Fruit fly (Drosophila melanogaster) Kc167 (cell line): ENCODE measurements around the gene Setd3.

Source experiments
- Myc ChIP-seq: fragments of >200 bp; optimal IDR thresholded peaks from 2 replicates; lab custom pipeline; 2017; ENCODE audit warnings: missing external identifiers
- Sin3A ChIP-seq: fragments of >200 bp; optimal IDR thresholded peaks from 2 replicates; lab custom pipeline; 2018; ENCODE audit warnings: missing external identifiers
- h ChIP-seq: fragments of >200 bp; optimal IDR thresholded peaks from 3 replicates; lab custom pipeline; 2018; ENCODE audit warnings: missing external identifiers
- insv ChIP-seq: fragments of >200 bp; optimal IDR thresholded peaks from 3 replicates; lab custom pipeline; 2018; ENCODE audit warnings: missing external identifiers
- psq ChIP-seq: fragments of >200 bp; optimal IDR thresholded peaks from 2 replicates; lab custom pipeline; 2017; ENCODE audit warnings: missing external identifiers
- ttk ChIP-seq: sonication (Bioruptor generic); optimal IDR thresholded peaks from 2 replicates; lab custom pipeline; 2017; ENCODE audit warnings: missing external identifiers

Setd3 gene

DNA sequence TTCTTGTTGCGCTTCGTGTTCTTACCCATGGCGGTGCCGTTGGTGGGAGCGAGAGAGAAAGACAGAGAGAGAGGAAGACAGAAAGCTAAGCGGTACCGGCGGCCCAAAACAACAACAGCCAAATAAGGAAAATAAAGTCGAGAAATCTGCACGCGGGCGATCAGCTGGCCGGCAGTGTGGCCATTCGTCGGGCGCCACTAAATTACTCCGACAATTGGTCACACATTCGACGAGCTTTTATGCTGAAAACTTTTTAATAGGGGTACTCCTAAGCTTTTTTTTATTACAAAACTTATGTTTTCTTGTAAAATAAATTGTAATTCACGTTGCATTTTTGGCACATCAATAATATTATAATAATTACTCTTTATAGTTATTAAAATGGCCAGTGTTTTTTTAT is at the start of gene Setd3:
Gene Setd3 (minus strand): TSS at position 187 of the 400 bp plus-strand sequence.
- TF ChIP-seq psq (lab: Kevin White, UChicago) (no peak), Sin3A (lab: Kevin White, UChicago) (no peak), h (lab: Kevin White, UChicago) (no peak), Myc (lab: Kevin White, UChicago) (no peak), insv (lab: Kevin White, UChicago) (no peak), ttk (no peak)

DNA sequence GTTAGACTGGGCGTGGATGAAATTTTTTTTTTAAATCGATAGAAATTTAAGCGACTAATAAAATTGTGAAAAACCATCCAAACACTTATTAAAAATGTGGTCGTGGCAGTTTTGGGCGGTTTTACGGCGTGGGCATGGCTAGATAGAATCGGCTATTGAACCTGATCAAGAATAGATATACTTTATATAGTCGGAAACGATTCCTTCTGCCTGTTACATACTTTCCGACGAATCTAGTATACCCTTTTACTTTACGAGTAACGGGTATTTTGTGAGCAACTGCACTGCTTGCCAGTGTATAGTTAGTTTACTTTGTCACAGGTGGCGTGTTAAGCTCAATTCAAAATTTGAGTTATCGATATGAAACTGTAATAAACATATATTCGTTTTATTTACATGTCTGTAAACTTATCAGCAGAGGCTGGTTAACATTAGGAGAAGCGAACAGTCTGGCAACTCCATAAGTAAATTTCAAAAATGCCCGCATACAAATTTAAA is 46.4 kb upstream of the Setd3 start:
- TF ChIP-seq Myc (lab: Kevin White, UChicago) (no peak), h (lab: Kevin White, UChicago) (no peak), ttk (no peak), insv (lab: Kevin White, UChicago) (no peak), Sin3A (lab: Kevin White, UChicago) (no peak), psq (lab: Kevin White, UChicago) (no peak)

- TF ChIP-seq insv (lab: Kevin White, UChicago) = no peak
- TF ChIP-seq Sin3A (lab: Kevin White, UChicago) = no peak
- no peak for TF ChIP-seq Myc (lab: Kevin White, UChicago)
- no peak for TF ChIP-seq ttk
- no peak for TF ChIP-seq h (lab: Kevin White, UChicago)
Measured at dm6 chrX:7013320-7014214, 45.0 kb upstream of the Setd3 start, which contains the start of the genes CG3032 and CG4593. Gene CG3032, minus strand, starts transcription at chrX:7013881. Gene CG4593, plus strand, starts transcription at chrX:7013887.

DNA sequence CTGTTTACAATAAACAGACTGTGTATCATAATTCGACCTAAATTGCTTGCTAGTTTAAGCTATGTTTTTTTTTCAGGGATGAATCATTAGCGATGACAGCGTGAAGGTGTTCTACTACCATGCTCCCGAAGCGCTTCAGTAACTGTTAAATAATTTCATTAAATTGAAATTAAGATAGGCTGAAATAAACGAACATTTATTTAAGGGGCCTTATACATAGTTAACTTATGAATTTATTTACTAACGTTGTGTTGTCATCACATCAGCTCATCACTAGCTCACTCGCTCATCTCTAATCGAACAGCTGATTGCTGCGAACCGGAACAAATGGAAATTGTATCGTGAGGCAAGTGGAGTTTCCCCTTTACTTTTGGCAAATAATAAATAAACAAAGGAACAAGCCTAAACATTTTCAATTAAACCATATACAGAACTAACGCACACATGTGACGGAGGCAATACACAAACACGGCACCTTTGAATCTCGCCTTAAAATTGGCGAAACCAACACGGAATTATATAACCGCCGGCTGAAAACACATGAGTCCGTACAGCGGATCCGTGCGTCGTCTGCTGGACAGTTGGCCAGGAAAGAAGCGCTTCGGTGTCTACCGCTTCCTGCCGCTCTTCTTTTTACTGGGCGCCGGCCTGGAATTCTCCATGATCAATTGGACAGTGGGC is 42.7 kb upstream of the Setd3 start, which contains the start of the genes cm, sloth1 and sloth2:
Gene cm (minus strand): TSS at position 83 of the 681 bp plus-strand sequence.
Gene sloth1 (plus strand): TSS at position 295 of the 681 bp plus-strand sequence.
Gene sloth2 (plus strand): TSS at position 295 of the 681 bp plus-strand sequence.
- TF ChIP-seq Myc (lab: Kevin White, UChicago) (no peak), insv (lab: Kevin White, UChicago) (no peak), Sin3A (lab: Kevin White, UChicago) (no peak), h (lab: Kevin White, UChicago) (no peak), psq (lab: Kevin White, UChicago) (no peak), ttk (no peak)

- TF ChIP-seq h (lab: Kevin White, UChicago) (no peak), psq (lab: Kevin White, UChicago) (no peak)
Measured at dm6 chrX:7008102-7009087, 39.8 kb upstream of the Setd3 start.

DNA sequence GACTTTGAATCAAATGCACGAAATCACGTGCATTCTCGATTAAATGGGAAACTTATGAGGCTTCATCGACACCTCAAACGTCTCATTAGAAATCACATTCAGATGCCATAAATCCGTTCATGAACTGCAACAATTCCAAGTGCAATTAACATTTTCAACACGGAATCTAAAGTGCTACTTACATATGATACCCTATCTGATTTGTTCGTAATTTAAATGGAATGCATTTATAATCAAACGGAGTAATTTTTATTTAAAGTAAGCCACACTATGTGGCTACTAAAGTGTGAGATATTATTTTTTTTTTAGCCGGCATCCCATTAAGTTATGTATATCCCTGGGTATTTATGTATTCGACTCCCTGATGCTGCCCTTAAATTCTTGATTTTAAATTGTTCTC is 39.1 kb upstream of the Setd3 start:
- TF ChIP-seq insv (lab: Kevin White, UChicago) (no peak), Sin3A (lab: Kevin White, UChicago) (no peak), Myc (lab: Kevin White, UChicago) (no peak), ttk (no peak), psq (lab: Kevin White, UChicago) (no peak), h (lab: Kevin White, UChicago) (no peak)

DNA sequence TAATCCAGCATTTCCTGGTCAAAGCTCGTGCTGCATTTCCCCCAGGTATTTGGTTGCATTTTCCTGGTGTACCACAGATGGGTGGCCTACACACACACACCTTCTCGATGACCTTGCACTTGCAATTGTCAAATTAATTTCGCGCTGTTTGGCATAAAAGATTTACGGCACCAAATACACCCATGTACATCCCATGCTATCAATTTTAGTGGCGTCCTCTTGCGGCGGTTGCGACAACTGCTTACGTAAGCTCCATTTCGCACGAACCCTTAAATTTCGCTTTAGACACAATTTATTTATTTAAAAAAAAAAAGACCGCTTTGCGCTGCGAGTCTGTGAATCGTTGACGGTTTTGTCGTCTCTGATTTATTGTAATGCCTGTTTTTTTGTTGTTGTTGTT is 36.9 kb upstream of the Setd3 start:
- TF ChIP-seq psq (lab: Kevin White, UChicago) (no peak), Sin3A (lab: Kevin White, UChicago) (no peak), h (lab: Kevin White, UChicago) (no peak), Myc (lab: Kevin White, UChicago) (no peak), ttk (no peak), insv (lab: Kevin White, UChicago) (no peak)

- TF ChIP-seq h (lab: Kevin White, UChicago) (no peak), Sin3A (lab: Kevin White, UChicago) (no peak), Myc (lab: Kevin White, UChicago) (no peak), psq (lab: Kevin White, UChicago) (no peak), ttk (no peak), insv (lab: Kevin White, UChicago) (no peak)
Measured at dm6 chrX:7004101-7004700, 35.7 kb upstream of the Setd3 start.

dm6 chrX:7001135-7001769 is 32.7 kb upstream of the Setd3 start:
- TF ChIP-seq insv (lab: Kevin White, UChicago) (no peak), ttk (no peak), h (lab: Kevin White, UChicago) (no peak), Sin3A (lab: Kevin White, UChicago) (no peak)
